Worm (Caenorhabditis elegans): ENCODE data around the gene T26C12.3.

ce11 chrIV:3254443-3254842 lies 18.8 kb downstream of the T26C12.3 start, which contains the start of gene dmd-9:
- TF ChIP-seq zip-8 (tag; optimal IDR thresholded peaks at IDR 0.05) (no peak), ztf-11 (tag; optimal IDR thresholded peaks at IDR 0.05) (no peak)

All from whole organism, mixed stage, embryonic.